Fruit fly (Drosophila melanogaster) whole organism, prepupa: Measurements from ENCODE around the gene Hs2st.

Experiments used
- CG11902 ChIP-seq: fragments of 200-800 bp; sonication (Bioruptor generic); optimal IDR thresholded peaks from 3 replicates; lab custom pipeline; 2016; ENCODE audit warnings: missing biosample characterization, missing genetic modification characterization
- CG6854 ChIP-seq: fragments of 200-800 bp; sonication (Bioruptor generic); optimal IDR thresholded peaks from 2 replicates; lab custom pipeline; 2017; ENCODE audit warnings: missing biosample characterization, mild to moderate bottlenecking, missing genetic modification characterization
- Gug ChIP-seq: fragments of 200-800 bp; sonication (Bioruptor generic); IDR thresholded peaks from 2 replicates; pipeline ENCODE4 v1.3.6; 2022; ENCODE audit warnings: missing biosample characterization, missing genetic modification characterization
- Hr4 ChIP-seq: fragments of 200-800 bp; sonication (Bioruptor generic); optimal IDR thresholded peaks from 3 replicates; lab custom pipeline; 2016; ENCODE audit warnings: missing biosample characterization, missing genetic modification characterization
- Sox15 ChIP-seq: fragments of 200-800 bp; sonication (Bioruptor generic); optimal IDR thresholded peaks from 3 replicates; lab custom pipeline; 2016; ENCODE audit warnings: missing biosample characterization, missing genetic modification characterization
- dsx ChIP-seq: fragments of 200-800 bp; optimal IDR thresholded peaks from 3 replicates; lab custom pipeline; 2019; ENCODE audit warnings: missing biosample characterization, mild to moderate bottlenecking, missing genetic modification characterization, moderate library complexity; ENCODE audit not compliant: poor library complexity, severe bottlenecking
- vri ChIP-seq: fragments of 200-800 bp; sonication (Bioruptor generic); optimal IDR thresholded peaks from 3 replicates; lab custom pipeline; 2016; ENCODE audit warnings: missing biosample characterization, mild to moderate bottlenecking, missing genetic modification characterization

DNA sequence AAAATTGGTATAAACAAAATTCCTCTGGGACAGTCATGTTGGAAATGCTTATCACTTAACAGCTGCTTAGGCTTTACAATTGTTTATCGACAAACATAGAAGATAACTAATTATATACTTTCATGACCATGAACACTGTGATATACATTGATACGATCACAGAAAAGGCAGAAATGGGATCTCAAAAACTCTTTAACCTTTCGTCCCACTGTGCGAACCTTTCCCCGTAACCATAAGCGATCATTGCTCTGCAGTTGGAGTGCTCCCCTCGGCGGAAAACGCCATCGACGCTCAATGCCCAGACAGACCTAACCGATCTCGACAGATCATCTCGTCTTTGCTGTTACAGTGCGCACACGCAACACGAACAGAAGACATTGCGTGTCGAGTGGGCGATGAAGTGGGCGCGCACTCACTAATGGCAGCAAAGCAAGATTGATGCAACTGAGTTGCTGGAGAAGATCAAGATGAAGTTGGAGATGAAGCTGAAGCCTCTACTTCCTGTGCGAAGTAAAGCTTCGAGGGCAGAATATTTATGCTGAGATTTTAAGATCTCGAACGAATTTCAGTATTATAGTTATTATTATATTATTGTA, 20.1 kb downstream of the Hs2st start:
- TF ChIP-seq Hr4 (GFP tag; lab: Kevin White, UChicago) (peak; percentile 3), Sox15 (GFP tag; lab: Kevin White, UChicago) (no peak), CG6854 (GFP tag; lab: Kevin White, UChicago) (no peak), CG11902 (GFP tag; lab: Kevin White, UChicago) (no peak), vri (no peak), dsx (GFP tag; lab: Kevin White, UChicago) (peak; percentile 17), Gug (peak; percentile 28; the same call in 1 of the 2 replicates)
